Worm (Caenorhabditis elegans) whole organism, L2 larva: ENCODE data around the gene Y41C4A.6.

ENCODE experiments used
- F13H6.1 ChIP-seq: sonication (generic microtip); optimal IDR thresholded peaks from 2 replicates; lab custom pipeline; 2016; ENCODE audit warnings: missing genetic modification characterization, missing compliant biosample characterization
- unc-39 ChIP-seq: fragments of 150-350 bp; optimal IDR thresholded peaks from 2 replicates; lab custom pipeline; 2014; ENCODE audit warnings: missing biosample characterization, missing genetic modification characterization
- unc-62 ChIP-seq: fragments of 150-350 bp; optimal IDR thresholded peaks from 2 replicates; lab custom pipeline; 2014; ENCODE audit warnings: missing biosample characterization, missing genetic modification reagents, missing genetic modification characterization

DNA sequence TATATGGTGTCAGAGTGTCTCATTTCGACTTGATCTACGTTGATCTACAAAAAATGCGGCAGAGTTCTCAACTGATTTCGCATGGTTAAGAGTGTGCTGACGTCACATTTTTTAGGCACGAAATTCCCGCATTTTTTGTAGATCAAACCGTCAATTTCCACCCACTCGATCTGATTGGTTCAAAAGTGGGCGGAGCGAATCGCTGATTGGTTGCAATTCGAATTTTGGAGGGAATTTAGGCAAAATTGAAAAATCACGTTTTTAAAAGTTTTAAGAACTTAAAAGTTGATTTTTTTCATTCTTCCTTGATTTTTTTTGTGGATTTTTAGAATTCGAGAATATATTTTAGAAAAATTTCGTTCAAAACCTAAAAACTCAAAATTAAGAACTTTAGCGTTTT is 40.0 kb upstream of the Y41C4A.6 start:
- TF ChIP-seq unc-39 (tag; lab: Kevin White, UChicago) (no peak), unc-62 (no peak), F13H6.1 (no peak)
